Worm (Caenorhabditis elegans): ENCODE data around the gene ZK6.8.

DNA sequence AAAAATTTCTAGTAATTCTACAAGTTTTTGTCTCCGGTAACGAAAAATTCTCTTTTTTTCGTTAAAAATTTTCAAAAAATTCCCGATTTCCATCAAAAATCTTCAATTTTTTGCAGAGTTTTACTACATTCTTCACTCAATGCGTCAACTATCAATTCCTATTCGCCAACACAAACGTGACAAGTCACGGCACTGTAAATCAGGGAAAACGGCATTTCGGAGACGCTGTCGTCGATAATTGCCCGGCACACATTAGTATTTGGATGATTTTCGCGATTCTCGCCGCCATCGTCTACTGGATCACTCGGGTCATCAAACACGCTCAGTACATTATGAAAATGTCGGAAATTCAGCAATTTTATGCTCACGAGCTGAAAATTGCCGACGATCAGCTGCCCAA lies 29.9 kb upstream of the ZK6.8 start:
- TF ChIP-seq nhr-28 (tag; optimal IDR thresholded peaks at IDR 0.05), result no peak
- TF ChIP-seq hlh-1 (tag; optimal IDR thresholded peaks at IDR 0.05), result no peak
- no peak for TF ChIP-seq ces-1 (GFP tag; optimal IDR thresholded peaks at IDR 0.05)
